Fruit fly (Drosophila melanogaster) whole organism, embryonic: Measurements from ENCODE around the gene moody.

Source experiments
- Antp ChIP-seq: fragments of 200-800 bp; sonication (Bioruptor generic); optimal IDR thresholded peaks from 3 replicates; lab custom pipeline; 2016; ENCODE audit warnings: missing biosample characterization, missing genetic modification characterization
- Blimp-1 ChIP-seq: fragments of 200-800 bp; sonication (Bioruptor generic); optimal IDR thresholded peaks from 3 replicates; lab custom pipeline; 2018; ENCODE audit warnings: missing biosample characterization, missing genetic modification characterization, mild to moderate bottlenecking, moderate library complexity, missing genetic modification reagents
- CG10321 ChIP-seq: fragments of 200-800 bp; sonication (Bioruptor generic); IDR thresholded peaks from 2 replicates; pipeline ENCODE4 v1.3.6; 2022; ENCODE audit warnings: missing biosample characterization, missing genetic modification characterization
- CG10565 ChIP-seq: fragments of 200-800 bp; sonication (Bioruptor generic); optimal IDR thresholded peaks from 3 replicates; lab custom pipeline; 2016; ENCODE audit warnings: missing biosample characterization, mild to moderate bottlenecking, missing genetic modification characterization
- CG11247 ChIP-seq: fragments of 200-800 bp; sonication (Bioruptor generic); IDR thresholded peaks from 2 replicates; pipeline ENCODE4 v1.3.6; 2022; ENCODE audit warnings: missing biosample characterization, missing genetic modification characterization
- CG12219 ChIP-seq: fragments of 200-800 bp; sonication (Bioruptor generic); optimal IDR thresholded peaks from 3 replicates; lab custom pipeline; 2018; ENCODE audit warnings: missing biosample characterization, mild to moderate bottlenecking, missing genetic modification characterization
- CG13424 ChIP-seq: fragments of 200-800 bp; sonication (Bioruptor generic); optimal IDR thresholded peaks from 2 replicates; lab custom pipeline; 2019; ENCODE audit warnings: missing biosample characterization, mild to moderate bottlenecking, missing genetic modification characterization, moderate library complexity
- CG14441 ChIP-seq: fragments of 200-800 bp; sonication (Bioruptor generic); IDR thresholded peaks from 2 replicates; pipeline ENCODE4 v1.3.6; 2022; ENCODE audit warnings: missing biosample characterization, missing genetic modification characterization
- CG16813 ChIP-seq: fragments of 200-800 bp; sonication (Bioruptor generic); IDR thresholded peaks from 3 replicates; pipeline ENCODE4 v1.3.6; 2022; ENCODE audit warnings: missing biosample characterization, missing genetic modification characterization; ENCODE audit not compliant: partially characterized antibody
- CG17829 ChIP-seq: fragments of 200-800 bp; optimal IDR thresholded peaks from 2 replicates; lab custom pipeline; 2019; ENCODE audit warnings: missing biosample characterization, mild to moderate bottlenecking, missing genetic modification characterization, moderate library complexity
- CG2116 ChIP-seq: fragments of 200-800 bp; sonication (Bioruptor generic); optimal IDR thresholded peaks from 3 replicates; lab custom pipeline; 2018; ENCODE audit warnings: missing biosample characterization, mild to moderate bottlenecking, missing genetic modification characterization
- CG2129 ChIP-seq: fragments of 200-800 bp; sonication (Bioruptor generic); IDR thresholded peaks from 2 replicates; pipeline ENCODE4 v1.3.6; 2022; ENCODE audit warnings: missing biosample characterization, missing genetic modification characterization; ENCODE audit not compliant: partially characterized antibody
- CG2889 ChIP-seq: fragments of 200-800 bp; sonication (Bioruptor generic); IDR thresholded peaks from 3 replicates; pipeline ENCODE4 v1.3.6; 2022; ENCODE audit warnings: missing biosample characterization, missing genetic modification characterization
- CG30403 ChIP-seq: fragments of 200-800 bp; sonication (Bioruptor generic); optimal IDR thresholded peaks from 3 replicates; lab custom pipeline; 2016; ENCODE audit warnings: missing biosample characterization, missing genetic modification characterization
- CG32772 ChIP-seq: fragments of 200-800 bp; sonication (Bioruptor generic); IDR thresholded peaks from 2 replicates; pipeline ENCODE4 v1.3.6; 2022; ENCODE audit warnings: missing biosample characterization, missing genetic modification characterization
- CG3847 ChIP-seq: fragments of 200-800 bp; sonication (Bioruptor generic); IDR thresholded peaks from 2 replicates; pipeline ENCODE4 v1.3.6; 2022; ENCODE audit warnings: missing biosample characterization, missing genetic modification characterization
- CG4282 ChIP-seq: fragments of 200-800 bp; sonication (Bioruptor generic); optimal IDR thresholded peaks from 2 replicates; lab custom pipeline; 2016; ENCODE audit warnings: missing biosample characterization, missing genetic modification characterization
- CG4707 ChIP-seq: fragments of 200-800 bp; sonication (Bioruptor generic); optimal IDR thresholded peaks from 2 replicates; lab custom pipeline; 2018; ENCODE audit warnings: missing biosample characterization, mild to moderate bottlenecking, missing genetic modification characterization, moderate library complexity
- CG5953 ChIP-seq: fragments of 200-800 bp; sonication (Bioruptor generic); IDR thresholded peaks from 2 replicates; pipeline ENCODE4 v1.3.6; 2022; ENCODE audit warnings: missing biosample characterization, missing genetic modification characterization
- CG6654 ChIP-seq: fragments of 200-800 bp; sonication (Bioruptor generic); optimal IDR thresholded peaks from 2 replicates; lab custom pipeline; 2017; ENCODE audit warnings: missing biosample characterization, mild to moderate bottlenecking, missing genetic modification characterization
- CG6683 ChIP-seq: fragments of 200-800 bp; sonication (Bioruptor generic); optimal IDR thresholded peaks from 2 replicates; lab custom pipeline; 2017; ENCODE audit warnings: missing biosample characterization, mild to moderate bottlenecking, missing genetic modification characterization, missing genetic modification reagents
- CG7839 ChIP-seq: fragments of 200-800 bp; sonication (Bioruptor generic); optimal IDR thresholded peaks from 3 replicates; lab custom pipeline; 2018; ENCODE audit warnings: missing biosample characterization, mild to moderate bottlenecking, missing genetic modification characterization, moderate library complexity
- CG8765 ChIP-seq: fragments of 200-800 bp; sonication (Bioruptor generic); IDR thresholded peaks from 2 replicates; pipeline ENCODE4 v1.3.6; 2022; ENCODE audit warnings: missing biosample characterization, missing genetic modification characterization
- CoRest ChIP-seq: fragments of 200-800 bp; sonication (Bioruptor generic); optimal IDR thresholded peaks from 3 replicates; lab custom pipeline; 2018; ENCODE audit warnings: missing biosample characterization, mild to moderate bottlenecking, missing genetic modification characterization, moderate library complexity
- Ets65A ChIP-seq: fragments of 200-800 bp; sonication (Bioruptor generic); peaks from one replicate; lab custom pipeline; 2016; ENCODE audit warnings: missing biosample characterization, missing genetic modification characterization
- HLH3B ChIP-seq: fragments of 200-800 bp; sonication (Bioruptor generic); IDR thresholded peaks from 2 replicates; pipeline ENCODE4 v1.3.6; 2022; ENCODE audit warnings: missing biosample characterization, missing genetic modification characterization
- Optix ChIP-seq: fragments of 200-800 bp; sonication (Bioruptor generic); IDR thresholded peaks from 3 replicates; pipeline ENCODE4 v1.3.6; 2022; ENCODE audit warnings: missing biosample characterization, missing genetic modification characterization
- Side ChIP-seq: fragments of 200-800 bp; sonication (Bioruptor generic); optimal IDR thresholded peaks from 2 replicates; lab custom pipeline; 2016; ENCODE audit warnings: missing biosample characterization, missing genetic modification characterization
- ab ChIP-seq: fragments of 200-800 bp; sonication (Bioruptor generic); optimal IDR thresholded peaks from 2 replicates; lab custom pipeline; 2016; ENCODE audit warnings: missing biosample characterization, missing genetic modification characterization
- amos ChIP-seq: fragments of 200-800 bp; sonication (Bioruptor generic); IDR thresholded peaks from 2 replicates; pipeline ENCODE4 v1.3.6; 2022; ENCODE audit warnings: missing biosample characterization, missing genetic modification characterization; ENCODE audit not compliant: partially characterized antibody
- danr ChIP-seq: fragments of 200-800 bp; sonication (Bioruptor generic); IDR thresholded peaks from 2 replicates; pipeline ENCODE4 v1.3.6; 2022; ENCODE audit warnings: missing biosample characterization, missing genetic modification characterization
- dmrt99B ChIP-seq: fragments of 200-800 bp; sonication (Bioruptor generic); optimal IDR thresholded peaks from 2 replicates; lab custom pipeline; 2018; ENCODE audit warnings: missing biosample characterization, mild to moderate bottlenecking, missing genetic modification characterization, moderate library complexity
- fu2 ChIP-seq: fragments of 200-800 bp; sonication (Bioruptor generic); optimal IDR thresholded peaks from 2 replicates; lab custom pipeline; 2016; ENCODE audit warnings: missing biosample characterization, missing genetic modification characterization
- gcm2 ChIP-seq: fragments of 200-800 bp; sonication (Bioruptor generic); optimal IDR thresholded peaks from 2 replicates; lab custom pipeline; 2016; ENCODE audit warnings: missing biosample characterization, missing genetic modification characterization
- hb ChIP-seq: fragments of 200-800 bp; sonication (Bioruptor generic); IDR thresholded peaks from 3 replicates; pipeline ENCODE4 v1.3.6; 2022; ENCODE audit warnings: missing biosample characterization, missing genetic modification characterization; ENCODE audit not compliant: partially characterized antibody
- kah ChIP-seq: fragments of 200-800 bp; sonication (Bioruptor generic); optimal IDR thresholded peaks from 2 replicates; lab custom pipeline; 2018; ENCODE audit warnings: missing biosample characterization, mild to moderate bottlenecking, missing genetic modification characterization
- knrl ChIP-seq: fragments of 200-800 bp; sonication (Bioruptor generic); IDR thresholded peaks from 3 replicates; pipeline ENCODE4 v1.3.6; 2022; ENCODE audit warnings: missing biosample characterization, missing genetic modification characterization; ENCODE audit not compliant: partially characterized antibody
- lov ChIP-seq, 2 experiments: fragments of 200-800 bp in 1 of 2; fragments of >200 bp in 1 of 2; sonication (Bioruptor generic) in 1 of 2; IDR thresholded peaks in 1 of 2; optimal IDR thresholded peaks in 1 of 2; 2 replicates in 1 of 2; 3 replicates in 1 of 2; pipeline versions ENCODE4 v1.3.6 to Lab custom; 2017 to 2022; ENCODE audit warnings: missing biosample characterization in 1 of 2, missing genetic modification characterization in 1 of 2
- pan ChIP-seq, 4 experiments: fragments of >200 bp in 3 of 4; fragments of 200-800 bp in 1 of 4; sonication (Bioruptor generic) in 1 of 4; optimal IDR thresholded peaks in 3 of 4; IDR thresholded peaks in 1 of 4; 2 replicates each; pipeline versions ENCODE4 v1.3.6 to Lab custom; 2017 to 2022; ENCODE audit warnings: missing biosample characterization in 2 of 4, missing genetic modification characterization in 2 of 4, mixed read lengths in 1 of 4
- peb ChIP-seq: fragments of 200-800 bp; sonication (Bioruptor generic); IDR thresholded peaks from 2 replicates; pipeline ENCODE4 v1.3.6; 2022; ENCODE audit warnings: missing biosample characterization, missing genetic modification characterization
- sob ChIP-seq: fragments of 200-800 bp; sonication (Bioruptor generic); IDR thresholded peaks from 2 replicates; pipeline ENCODE4 v1.3.6; 2022; ENCODE audit warnings: missing biosample characterization, missing genetic modification characterization

The moody gene

dm6 chrX:2011288-2012120 is 38.4 kb downstream of the moody start (continued):
- TF ChIP-seq CG13424 (tag; lab: Kevin White, UChicago) = peak; percentile 25
- TF ChIP-seq CG6683 (GFP tag; lab: Kevin White, UChicago) = no peak
- no peak for TF ChIP-seq CG17829
- peak; percentile 75; the same call in 2 of the 3 replicates for TF ChIP-seq Optix (GFP tag; lab: Robert Waterston, UW)
- no peak for TF ChIP-seq lov (optimal IDR thresholded peaks at IDR 0.05; lab: Kevin White, UChicago)
- TF ChIP-seq lov (GFP tag; IDR thresholded peaks at IDR 0.05; lab: Robert Waterston, UW) = no peak
- no peak for TF ChIP-seq fu2 (GFP tag; lab: Kevin White, UChicago)
- no peak for TF ChIP-seq hb (GFP tag; lab: Robert Waterston, UW)
- TF ChIP-seq CG5953 (GFP tag; lab: Robert Waterston, UW) = peak; percentile 43; the same call in 1 of the 2 replicates
- no peak for TF ChIP-seq gcm2 (GFP tag; lab: Kevin White, UChicago)
- no peak for TF ChIP-seq Ets65A (GFP tag; lab: Kevin White, UChicago)
- TF ChIP-seq CG30403 (GFP tag; lab: Kevin White, UChicago) = peak; percentile 71
- TF ChIP-seq kah (GFP tag; lab: Kevin White, UChicago) = no peak
- TF ChIP-seq CG4707 = no peak
- no peak for TF ChIP-seq CG10321
- TF ChIP-seq dmrt99B = peak; percentile 58
- TF ChIP-seq knrl (GFP tag; lab: Robert Waterston, UW) = no peak
- no peak for TF ChIP-seq CG4282 (GFP tag; lab: Kevin White, UChicago)
- peak; percentile 62 for TF ChIP-seq CG11247 (GFP tag; lab: Robert Waterston, UW)
- peak; percentile 34; the same call in 1 of the 2 replicates for TF ChIP-seq CG3847
- no peak for TF ChIP-seq pan (optimal IDR thresholded peaks at IDR 0.05; lab: Kevin White, UChicago)
- TF ChIP-seq pan (GFP tag; optimal IDR thresholded peaks at IDR 0.05 in 1 of 2, IDR thresholded peaks at IDR 0.05 in 1 of 2) = peak in 1 of 2 experiments; percentile 74
- no peak for TF ChIP-seq CG2116 (GFP tag; lab: Kevin White, UChicago)
- peak; percentile 65 for TF ChIP-seq CG14441 (GFP tag; lab: Robert Waterston, UW)
- no peak for TF ChIP-seq Side (GFP tag; lab: Kevin White, UChicago)
- no peak for TF ChIP-seq ab (GFP tag; lab: Kevin White, UChicago)
- peak; percentile 42 for TF ChIP-seq Blimp-1 (GFP tag; lab: Kevin White, UChicago)
- TF ChIP-seq sob = peak; percentile 41; the same call in 1 of the 2 replicates
- TF ChIP-seq Antp = no peak
- TF ChIP-seq CG2129 (GFP tag; lab: Robert Waterston, UW) = no peak
- no peak for TF ChIP-seq CG12219 (GFP tag; lab: Kevin White, UChicago)
- peak; percentile 49; the same call in 1 of the 2 replicates for TF ChIP-seq CG8765 (GFP tag; lab: Robert Waterston, UW)
- 0 out of 2 replicates have a peak, but pooled peaks have one; percentile 15 for TF ChIP-seq peb (GFP tag; lab: Robert Waterston, UW)
- no peak for TF ChIP-seq CG6654
- no peak for TF ChIP-seq CG16813
- TF ChIP-seq amos (GFP tag; lab: Robert Waterston, UW) = no peak
- peak; percentile 69 for TF ChIP-seq HLH3B (GFP tag; lab: Robert Waterston, UW)
- peak; percentile 69 for TF ChIP-seq CG32772 (GFP tag; lab: Robert Waterston, UW)
- peak; percentile 38; the same call in 1 of the 2 replicates for TF ChIP-seq danr
- peak; percentile 53 for TF ChIP-seq CoRest (tag; lab: Kevin White, UChicago)
- TF ChIP-seq CG10565 (GFP tag; lab: Kevin White, UChicago) = no peak
- TF ChIP-seq CG7839 (tag; lab: Kevin White, UChicago) = peak; percentile 67
- TF ChIP-seq CG2889 (GFP tag; lab: Robert Waterston, UW) = 0 out of 3 replicates have a peak, but pooled peaks have one; percentile 33
